Worm (Caenorhabditis elegans): ENCODE measurements around the gene sqv-2.

Gene sqv-2

DNA sequence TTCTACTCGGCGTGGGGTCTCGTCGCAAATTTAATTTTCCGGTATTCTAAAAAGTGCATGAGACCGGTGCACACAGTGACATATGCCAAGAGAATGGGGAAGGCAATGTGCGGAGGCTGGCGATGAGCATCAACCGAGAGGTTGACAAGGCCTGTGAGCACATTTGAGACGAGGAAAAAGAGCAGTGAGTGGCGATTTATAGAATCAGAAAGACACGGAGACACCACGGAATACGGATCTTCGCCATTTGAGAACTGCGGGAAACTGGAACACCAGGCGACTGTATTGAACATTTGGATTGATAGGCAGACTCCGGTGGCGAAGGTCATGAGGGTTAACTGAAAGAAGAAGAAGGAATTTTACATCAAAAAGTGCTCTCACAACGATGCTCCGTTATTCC lies 15.3 kb downstream of the sqv-2 start:
- TF ChIP-seq F16B12.6 (tag; optimal IDR thresholded peaks at IDR 0.05), result no peak
- no peak for TF ChIP-seq mef-2 (tag; optimal IDR thresholded peaks at IDR 0.05)
- no peak for TF ChIP-seq C04F5.9 (tag; optimal IDR thresholded peaks at IDR 0.05)
- TF ChIP-seq ceh-8 (GFP tag; optimal IDR thresholded peaks at IDR 0.05), result no peak
- TF ChIP-seq mab-9 (GFP tag; IDR thresholded peaks at IDR 0.05), result no peak
- TF ChIP-seq irx-1 (tag; optimal IDR thresholded peaks at IDR 0.05), result no peak
- TF ChIP-seq ets-5 (GFP tag; IDR thresholded peaks at IDR 0.05), result no peak
- no peak for TF ChIP-seq swsn-7 (tag; optimal IDR thresholded peaks at IDR 0.05)
- TF ChIP-seq blmp-1 (tag; optimal IDR thresholded peaks at IDR 0.05), result no peak
- TF ChIP-seq hpl-2 (GFP tag; optimal IDR thresholded peaks at IDR 0.05), result no peak
- no peak for TF ChIP-seq mdl-1 (tag; optimal IDR thresholded peaks at IDR 0.05)
- TF ChIP-seq ama-1 (optimal IDR thresholded peaks at IDR 0.05), result no peak
- TF ChIP-seq pqm-1 (tag; optimal IDR thresholded peaks at IDR 0.05), result no peak
- no peak for TF ChIP-seq nhr-11 (tag; optimal IDR thresholded peaks at IDR 0.05)
- TF ChIP-seq sptf-1 (tag; optimal IDR thresholded peaks at IDR 0.05), result no peak
- TF ChIP-seq grh-1 (GFP tag; IDR thresholded peaks at IDR 0.05), result no peak
- TF ChIP-seq nhr-76 (tag; optimal IDR thresholded peaks at IDR 0.05), result no peak

DNA sequence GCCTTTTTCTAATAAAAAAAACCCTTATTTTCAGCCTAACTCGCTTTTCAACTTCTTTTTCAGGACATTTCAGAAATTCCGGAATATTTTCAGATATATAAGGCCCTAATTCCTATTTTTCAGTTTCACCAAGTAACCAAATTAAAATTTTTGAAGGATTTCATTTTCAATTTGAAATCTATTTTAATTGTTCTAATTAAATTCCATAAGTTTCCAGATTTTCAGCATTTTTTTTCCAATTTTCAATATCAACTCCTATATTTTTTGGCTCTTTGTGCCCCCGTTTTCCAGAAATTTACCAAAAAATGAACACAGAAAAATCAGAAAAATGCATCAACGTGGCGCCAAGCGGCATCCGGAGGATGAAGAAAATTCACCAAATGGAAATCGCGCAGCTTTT lies 19.4 kb downstream of the sqv-2 start, which contains the start of gene Y110A2AL.1:
Gene Y110A2AL.1 (plus strand): TSS at position 301 of the 400 bp plus-strand sequence.
- TF ChIP-seq ceh-90 (tag; optimal IDR thresholded peaks at IDR 0.05) (no peak), isw-1 (GFP tag; IDR thresholded peaks at IDR 0.05) (no peak), C16A3.4 (tag; optimal IDR thresholded peaks at IDR 0.05) (no peak), unc-86 (tag; optimal IDR thresholded peaks at IDR 0.05) (no peak), nhr-237 (tag; optimal IDR thresholded peaks at IDR 0.05) (no peak), unc-30 (tag; optimal IDR thresholded peaks at IDR 0.05) (no peak), tlp-1 (tag; optimal IDR thresholded peaks at IDR 0.05) (no peak), nhr-47 (tag; optimal IDR thresholded peaks at IDR 0.05) (no peak), nhr-76 (tag; optimal IDR thresholded peaks at IDR 0.05) (no peak), sptf-1 (tag; optimal IDR thresholded peaks at IDR 0.05) (no peak), zag-1 (tag; optimal IDR thresholded peaks at IDR 0.05) (no peak), lin-35 (GFP tag; optimal IDR thresholded peaks at IDR 0.05) (no peak), nhr-20 (tag; optimal IDR thresholded peaks at IDR 0.05) (no peak), ama-1 (optimal IDR thresholded peaks at IDR 0.05) (no peak), lin-14 (GFP tag; optimal IDR thresholded peaks at IDR 0.05) (no peak), aly-2 (tag; optimal IDR thresholded peaks at IDR 0.05) (no peak), vab-15 (tag; optimal IDR thresholded peaks at IDR 0.05) (no peak), pqm-1 (tag; optimal IDR thresholded peaks at IDR 0.05) (no peak), dsc-1 (tag; optimal IDR thresholded peaks at IDR 0.05) (no peak), fkh-8 (tag; optimal IDR thresholded peaks at IDR 0.05) (no peak)

- no peak for TF ChIP-seq nhr-84 (tag; optimal IDR thresholded peaks at IDR 0.05)
- TF ChIP-seq isw-1 (GFP tag; IDR thresholded peaks at IDR 0.05), result no peak
- TF ChIP-seq nhr-77 (tag; optimal IDR thresholded peaks at IDR 0.05), result no peak
- TF ChIP-seq nhr-85 (tag), result no peak
- no peak for TF ChIP-seq lin-39 (tag; optimal IDR thresholded peaks at IDR 0.05)
- no peak for TF ChIP-seq ceh-90 (tag; optimal IDR thresholded peaks at IDR 0.05)
- no peak for TF ChIP-seq dpl-1 (GFP tag; optimal IDR thresholded peaks at IDR 0.05)
- TF ChIP-seq snu-23 (GFP tag; optimal IDR thresholded peaks at IDR 0.05), result no peak
- TF ChIP-seq sptf-1 (tag; optimal IDR thresholded peaks at IDR 0.05), result no peak
- TF ChIP-seq nhr-28 (tag; optimal IDR thresholded peaks at IDR 0.05), result no peak
- TF ChIP-seq lir-3 (tag; optimal IDR thresholded peaks at IDR 0.05; ENCODE audit: poor library complexity), result no peak
- no peak for TF ChIP-seq fkh-10 (GFP tag; optimal IDR thresholded peaks at IDR 0.05)
- no peak for TF ChIP-seq alr-1 (tag; optimal IDR thresholded peaks at IDR 0.05; ENCODE audit: borderline replicate concordance)
- TF ChIP-seq lin-14 (GFP tag; optimal IDR thresholded peaks at IDR 0.05), result no peak
- TF ChIP-seq unc-98 (GFP tag; IDR thresholded peaks at IDR 0.05), result no peak
- TF ChIP-seq pax-3 (tag; optimal IDR thresholded peaks at IDR 0.05), result no peak
- TF ChIP-seq ceh-88 (GFP tag; IDR thresholded peaks at IDR 0.05), result no peak
Observed at ce11 chrII:2871816-2872215, 22.4 kb downstream of the sqv-2 start, which contains the start of gene Y110A2AL.10. Y110A2AL.10 (minus strand) TSS chrII:2871916.
